Worm (Caenorhabditis elegans) whole organism, L2 larva: ENCODE results near the gene irk-1.
A peak's percentile ranks its signal among the peaks of the same experiment; 100 is the strongest.

Experiments used
- C34F6.9 ChIP-seq: fragments of 150-350 bp; optimal IDR thresholded peaks from 2 replicates; lab custom pipeline; 2014; ENCODE audit warnings: missing biosample characterization, missing genetic modification characterization
- F13H6.1 ChIP-seq: sonication (generic microtip); optimal IDR thresholded peaks from 2 replicates; lab custom pipeline; 2016; ENCODE audit warnings: missing genetic modification characterization, missing compliant biosample characterization
- R02D3.7 ChIP-seq: fragments of 150-350 bp; optimal IDR thresholded peaks from 2 replicates; lab custom pipeline; 2014; ENCODE audit warnings: missing biosample characterization, missing genetic modification characterization
- Y55F3AM.14 ChIP-seq: fragments of 200-800 bp; sonication (Bioruptor generic); optimal IDR thresholded peaks from 2 replicates; lab custom pipeline; 2018; ENCODE audit warnings: mild to moderate bottlenecking, missing genetic modification characterization, missing compliant biosample characterization
- ZK546.5 ChIP-seq: sonication (generic microtip); optimal IDR thresholded peaks from 2 replicates; lab custom pipeline; 2017; ENCODE audit warnings: missing biosample characterization, missing genetic modification characterization
- alr-1 ChIP-seq: fragments of 150-350 bp; optimal IDR thresholded peaks from 2 replicates; lab custom pipeline; 2014; ENCODE audit warnings: missing biosample characterization, missing genetic modification characterization
- aly-2 ChIP-seq: fragments of 150-350 bp; optimal IDR thresholded peaks from 2 replicates; lab custom pipeline; 2014; ENCODE audit warnings: missing biosample characterization, missing genetic modification characterization
- ama-1 ChIP-seq: fragments of 150-350 bp; optimal IDR thresholded peaks from 2 replicates; lab custom pipeline; 2018; ENCODE audit warnings: inconsistent platforms
- blmp-1 ChIP-seq: sonication (generic microtip); optimal IDR thresholded peaks from 2 replicates; lab custom pipeline; 2017; ENCODE audit warnings: missing genetic modification characterization, mild to moderate bottlenecking, missing compliant biosample characterization, antibody characterized with exemption, moderate library complexity; ENCODE audit not compliant: insufficient read depth
- crh-2 ChIP-seq: sonication (generic microtip); optimal IDR thresholded peaks from 2 replicates; lab custom pipeline; 2017; ENCODE audit warnings: missing biosample characterization, missing genetic modification characterization
- dmd-4 ChIP-seq: sonication (generic microtip); optimal IDR thresholded peaks from 2 replicates; lab custom pipeline; 2017; ENCODE audit warnings: missing biosample characterization, missing genetic modification characterization
- egl-27 ChIP-seq: sonication (generic microtip); optimal IDR thresholded peaks from 3 replicates; lab custom pipeline; 2017; ENCODE audit warnings: missing biosample characterization, missing genetic modification reagents, missing genetic modification characterization
- elt-1 ChIP-seq: fragments of 150-350 bp; optimal IDR thresholded peaks from 2 replicates; lab custom pipeline; 2014; ENCODE audit warnings: missing biosample characterization, missing genetic modification characterization
- elt-3 ChIP-seq: sonication (generic microtip); optimal IDR thresholded peaks from 2 replicates; lab custom pipeline; 2017; ENCODE audit warnings: missing biosample characterization, missing genetic modification characterization
- fos-1 ChIP-seq: fragments of 150-350 bp; optimal IDR thresholded peaks from 2 replicates; lab custom pipeline; 2014; ENCODE audit warnings: missing biosample characterization, missing genetic modification characterization
- lin-11 ChIP-seq: fragments of 150-350 bp; sonication (generic microtip); optimal IDR thresholded peaks from 2 replicates; lab custom pipeline; 2014; ENCODE audit warnings: missing biosample characterization, missing genetic modification characterization, inconsistent platforms, mixed read lengths
- lin-39 ChIP-seq: fragments of 150-350 bp; optimal IDR thresholded peaks from 2 replicates; lab custom pipeline; 2014; ENCODE audit warnings: missing biosample characterization, missing genetic modification reagents, missing genetic modification characterization
- mab-5 ChIP-seq: fragments of 150-350 bp; optimal IDR thresholded peaks from 2 replicates; lab custom pipeline; 2014; ENCODE audit warnings: missing biosample characterization, missing genetic modification characterization
- mbf-1 ChIP-seq: sonication (generic microtip); optimal IDR thresholded peaks from 2 replicates; lab custom pipeline; 2017; ENCODE audit warnings: missing biosample characterization, missing genetic modification characterization
- mdl-1 ChIP-seq, 2 experiments: fragments of 150-350 bp in 1 of 2; sonication (generic microtip) in 1 of 2; optimal IDR thresholded peaks; 2 replicates each; lab custom pipeline; 2017; ENCODE audit warnings: missing biosample characterization in 2 of 2, missing genetic modification characterization in 2 of 2
- nhr-10 ChIP-seq: sonication (generic microtip); optimal IDR thresholded peaks from 2 replicates; lab custom pipeline; 2017; ENCODE audit warnings: missing biosample characterization, missing genetic modification characterization
- nhr-11 ChIP-seq: fragments of 150-350 bp; optimal IDR thresholded peaks from 2 replicates; lab custom pipeline; 2014; ENCODE audit warnings: missing biosample characterization, missing genetic modification characterization
- nhr-12 ChIP-seq: fragments of 150-350 bp; optimal IDR thresholded peaks from 2 replicates; lab custom pipeline; 2014; ENCODE audit warnings: missing biosample characterization, missing genetic modification characterization
- nhr-129 ChIP-seq: fragments of 150-350 bp; optimal IDR thresholded peaks from 2 replicates; lab custom pipeline; 2014; ENCODE audit warnings: missing biosample characterization, missing genetic modification characterization
- nhr-21 ChIP-seq: fragments of 150-350 bp; optimal IDR thresholded peaks from 2 replicates; lab custom pipeline; 2014; ENCODE audit warnings: missing biosample characterization, missing genetic modification characterization
- nhr-237 ChIP-seq: fragments of 150-350 bp; optimal IDR thresholded peaks from 2 replicates; lab custom pipeline; 2014; ENCODE audit warnings: missing biosample characterization, missing genetic modification characterization
- nhr-25 ChIP-seq: fragments of 150-350 bp; sonication (generic microtip); optimal IDR thresholded peaks from 3 replicates; lab custom pipeline; 2014; ENCODE audit warnings: missing biosample characterization, missing genetic modification characterization
- nhr-6 ChIP-seq: fragments of 150-350 bp; optimal IDR thresholded peaks from 2 replicates; lab custom pipeline; 2014; ENCODE audit warnings: missing biosample characterization, missing genetic modification characterization
- peb-1 ChIP-seq: fragments of 150-350 bp; optimal IDR thresholded peaks from 2 replicates; lab custom pipeline; 2014; ENCODE audit warnings: missing biosample characterization, missing genetic modification characterization
- sem-4 ChIP-seq: fragments of 150-350 bp; optimal IDR thresholded peaks from 2 replicates; lab custom pipeline; 2014; ENCODE audit warnings: missing biosample characterization, missing genetic modification reagents, missing genetic modification characterization
- skn-1 ChIP-seq: sonication (generic microtip); optimal IDR thresholded peaks from 2 replicates; lab custom pipeline; 2017; ENCODE audit warnings: missing biosample characterization, missing genetic modification characterization
- sma-3 ChIP-seq: sonication (generic microtip); optimal IDR thresholded peaks from 2 replicates; lab custom pipeline; 2016; ENCODE audit warnings: missing genetic modification reagents, missing genetic modification characterization, missing compliant biosample characterization
- sma-9 ChIP-seq, 2 experiments: fragments of 150-350 bp in 1 of 2; sonication (generic microtip) in 1 of 2; optimal IDR thresholded peaks; 2 replicates each; lab custom pipeline; 2014 to 2016; ENCODE audit warnings: missing genetic modification characterization in 2 of 2, mild to moderate bottlenecking in 1 of 2, missing biosample characterization in 1 of 2, missing compliant biosample characterization in 1 of 2, missing genetic modification reagents in 1 of 2, moderate library complexity in 1 of 2
- snpc-4 ChIP-seq: fragments of 150-350 bp; optimal IDR thresholded peaks from 2 replicates; lab custom pipeline; 2014; ENCODE audit warnings: missing biosample characterization, missing genetic modification characterization
- unc-39 ChIP-seq: fragments of 150-350 bp; optimal IDR thresholded peaks from 2 replicates; lab custom pipeline; 2014; ENCODE audit warnings: missing biosample characterization, missing genetic modification characterization
- unc-62 ChIP-seq: fragments of 150-350 bp; optimal IDR thresholded peaks from 2 replicates; lab custom pipeline; 2014; ENCODE audit warnings: missing biosample characterization, missing genetic modification reagents, missing genetic modification characterization
- zag-1 ChIP-seq: fragments of 150-350 bp; optimal IDR thresholded peaks from 2 replicates; lab custom pipeline; 2014; ENCODE audit warnings: missing biosample characterization, missing genetic modification characterization
- ztf-1 ChIP-seq: fragments of 200-800 bp; sonication (Bioruptor generic); conservative IDR thresholded peaks from 2 replicates; pipeline ENCODE4 v1.3.6; 2022; ENCODE audit warnings: missing genetic modification characterization, missing compliant biosample characterization
- ztf-11 ChIP-seq: sonication (generic microtip); optimal IDR thresholded peaks from 2 replicates; lab custom pipeline; 2017; ENCODE audit warnings: missing biosample characterization, missing genetic modification characterization
- ztf-4 ChIP-seq: fragments of 150-350 bp; optimal IDR thresholded peaks from 2 replicates; lab custom pipeline; 2014; ENCODE audit warnings: missing biosample characterization, missing genetic modification characterization

Gene irk-1

DNA sequence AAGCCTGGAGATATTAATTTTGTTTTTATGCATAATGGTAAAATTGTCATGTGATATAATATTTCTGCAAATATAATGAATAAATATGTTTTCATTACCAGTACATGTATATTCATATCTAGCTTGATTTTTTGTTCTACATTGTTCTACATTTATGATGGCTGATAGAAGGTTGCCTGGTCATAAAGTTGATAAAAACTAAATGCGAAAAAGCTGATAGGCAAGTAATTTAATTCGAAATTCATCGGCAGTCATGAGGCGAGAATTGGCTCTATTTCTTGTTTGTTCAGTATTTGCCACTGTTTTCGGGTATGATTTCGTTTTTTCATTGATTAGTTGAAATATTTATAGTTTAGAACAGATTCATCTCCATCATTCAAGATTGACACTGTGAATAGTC, 6.3 kb upstream of the irk-1 start, which contains the start of gene bgal-2:
Gene bgal-2 (plus strand): TSS at position 231 of the 400 bp plus-strand sequence.
- TF ChIP-seq sma-9 (GFP tag; optimal IDR thresholded peaks at IDR 0.05; lab: Kevin White, UChicago) (peak; percentile 5), sma-9 (tag; optimal IDR thresholded peaks at IDR 0.05; lab: Kevin White, UChicago) (no peak), ztf-1 (no peak), crh-2 (tag; lab: Kevin White, UChicago) (peak; percentile 6), fos-1 (tag; lab: Kevin White, UChicago) (peak; percentile 75)
- TF ChIP-seq, all 48 proteins: peak for 3

DNA sequence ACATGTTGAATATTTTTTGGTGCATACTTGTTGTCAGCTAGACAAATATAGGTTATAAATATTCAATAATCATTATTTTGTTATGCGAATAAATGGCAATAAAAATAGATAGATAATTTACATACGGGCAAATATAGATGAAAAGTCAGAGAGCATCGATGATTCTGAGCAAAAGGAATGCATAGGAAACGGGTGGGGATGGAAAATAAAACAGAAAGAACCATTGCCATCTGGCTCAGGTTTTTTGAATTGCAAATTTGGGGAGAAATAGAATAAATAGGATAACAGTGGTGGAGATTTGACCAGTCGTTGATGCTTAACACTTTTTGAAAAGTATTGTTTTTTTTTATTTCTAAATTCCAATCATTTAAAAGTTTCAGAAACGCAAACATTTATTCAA, 4.9 kb upstream of the irk-1 start, which contains the start of gene idpp-6:
Gene idpp-6 (plus strand): TSS at position 301 of the 400 bp plus-strand sequence.
- TF ChIP-seq mbf-1 (tag; lab: Kevin White, UChicago) = no peak
- no peak for TF ChIP-seq unc-39
- no peak for TF ChIP-seq nhr-11 (tag; lab: Kevin White, UChicago)
- TF ChIP-seq nhr-10 (tag; lab: Kevin White, UChicago) = no peak
- no peak for TF ChIP-seq nhr-21 (tag; lab: Kevin White, UChicago)
- TF ChIP-seq ztf-4 = no peak
- TF ChIP-seq peb-1 (tag; lab: Kevin White, UChicago) = no peak
- TF ChIP-seq unc-62 = no peak
- no peak for TF ChIP-seq skn-1 (tag; lab: Kevin White, UChicago)
- TF ChIP-seq ztf-1 = no peak
- TF ChIP-seq R02D3.7 (tag; lab: Kevin White, UChicago) = no peak
- no peak for TF ChIP-seq nhr-129
- no peak for TF ChIP-seq ama-1 (lab: Kevin White, UChicago)
- no peak for TF ChIP-seq nhr-12 (tag; lab: Kevin White, UChicago)
- no peak for TF ChIP-seq alr-1 (tag; lab: Kevin White, UChicago)
- no peak for TF ChIP-seq blmp-1 (tag; lab: Kevin White, UChicago)
- no peak for TF ChIP-seq sma-9 (GFP tag; optimal IDR thresholded peaks at IDR 0.05; lab: Kevin White, UChicago)
- no peak for TF ChIP-seq sma-9 (tag; optimal IDR thresholded peaks at IDR 0.05; lab: Kevin White, UChicago)

DNA sequence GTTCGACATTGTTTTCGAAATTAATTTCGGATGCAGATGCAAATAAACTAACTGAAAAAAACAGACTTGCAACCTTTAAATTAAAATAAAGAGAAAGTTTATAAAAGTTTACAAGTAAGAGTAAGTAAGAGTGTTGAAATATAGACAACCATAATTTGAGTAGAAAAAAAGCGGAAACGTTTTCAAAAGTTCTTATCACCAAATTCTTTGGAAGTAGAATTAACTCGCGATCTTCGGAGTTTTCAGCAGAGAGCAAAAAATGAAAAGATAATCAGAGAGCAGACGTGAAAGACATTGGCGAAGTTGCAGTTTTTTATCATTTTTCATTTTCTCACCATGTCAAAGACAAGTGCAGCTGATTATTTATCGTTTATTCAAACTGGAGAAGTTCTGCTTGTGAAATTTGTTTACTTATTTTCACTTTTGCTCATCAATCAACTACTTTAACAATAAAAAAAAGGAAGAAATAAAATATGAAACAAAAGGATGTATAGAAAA, 16.2 kb downstream of the irk-1 start, which contains the start of gene abts-4:
Gene abts-4 (minus strand): TSS at position 51 of the 498 bp plus-strand sequence.
- TF ChIP-seq nhr-25 (tag; lab: Kevin White, UChicago) (no peak), sma-9 (GFP tag; optimal IDR thresholded peaks at IDR 0.05; lab: Kevin White, UChicago) (peak; percentile 44), sma-9 (tag; optimal IDR thresholded peaks at IDR 0.05; lab: Kevin White, UChicago) (no peak), sem-4 (tag; lab: Kevin White, UChicago) (no peak), fos-1 (tag; lab: Kevin White, UChicago) (peak; percentile 39)

ce11 chrX:6761211-6761610, 16.7 kb downstream of the irk-1 start:
- TF ChIP-seq fos-1 (tag; lab: Kevin White, UChicago) (peak; percentile 61), crh-2 (tag; lab: Kevin White, UChicago) (peak; percentile 57), sma-9 (GFP tag; optimal IDR thresholded peaks at IDR 0.05; lab: Kevin White, UChicago) (peak; percentile 27), sma-9 (tag; optimal IDR thresholded peaks at IDR 0.05; lab: Kevin White, UChicago) (no peak), egl-27 (tag; lab: Kevin White, UChicago) (no peak)

DNA sequence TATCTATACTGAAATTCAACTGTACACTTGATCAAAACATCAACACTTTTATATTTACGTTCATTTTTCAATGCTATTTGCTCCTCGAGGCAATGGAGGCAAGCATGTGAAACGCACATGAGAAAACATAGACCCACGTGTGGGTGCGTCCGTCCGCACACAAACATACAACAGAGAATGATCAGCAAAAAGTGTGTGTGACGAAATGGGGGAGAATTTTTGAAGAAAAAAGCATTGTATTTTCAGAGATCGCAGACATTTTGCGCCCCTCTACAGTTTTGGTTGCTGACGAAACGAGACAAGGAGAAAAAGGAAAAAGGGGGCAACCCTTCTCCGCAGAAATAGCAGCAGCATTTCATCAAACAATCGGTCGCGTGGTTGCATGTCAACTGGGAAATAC, 27.8 kb downstream of the irk-1 start:
- peak; percentile 75 for TF ChIP-seq sem-4 (tag; lab: Kevin White, UChicago)
- peak; percentile 95 for TF ChIP-seq egl-27 (tag; lab: Kevin White, UChicago)
- no peak for TF ChIP-seq lin-39 (tag; lab: Kevin White, UChicago)
- no peak for TF ChIP-seq mab-5 (tag; lab: Kevin White, UChicago)
- peak; percentile 100 for TF ChIP-seq mdl-1 (tag; optimal IDR thresholded peaks at IDR 0.05; lab: Kevin White, UChicago)
- TF ChIP-seq sma-3 (GFP tag; lab: Kevin White, UChicago) = peak; percentile 94
- peak; percentile 51 for TF ChIP-seq alr-1 (tag; lab: Kevin White, UChicago)
- TF ChIP-seq nhr-6 (tag; lab: Kevin White, UChicago) = peak; percentile 72
- TF ChIP-seq aly-2 (tag; lab: Kevin White, UChicago) = no peak
- no peak for TF ChIP-seq elt-1
- TF ChIP-seq dmd-4 (tag; lab: Kevin White, UChicago) = no peak
- no peak for TF ChIP-seq elt-3
- TF ChIP-seq lin-11 (tag; lab: Kevin White, UChicago) = no peak
- no peak for TF ChIP-seq ama-1 (lab: Kevin White, UChicago)
- TF ChIP-seq skn-1 (tag; lab: Kevin White, UChicago) = no peak
- no peak for TF ChIP-seq ztf-1
- TF ChIP-seq nhr-237 (tag; lab: Kevin White, UChicago) = no peak
- TF ChIP-seq peb-1 (tag; lab: Kevin White, UChicago) = no peak
- TF ChIP-seq ztf-11 (tag; lab: Kevin White, UChicago) = no peak
- TF ChIP-seq C34F6.9 = peak; percentile 71
- peak; percentile 96 for TF ChIP-seq nhr-25 (tag; lab: Kevin White, UChicago)
- no peak for TF ChIP-seq zag-1 (tag; lab: Kevin White, UChicago)
- TF ChIP-seq crh-2 (tag; lab: Kevin White, UChicago) = peak; percentile 83
- peak; percentile 100 for TF ChIP-seq sma-9 (GFP tag; optimal IDR thresholded peaks at IDR 0.05; lab: Kevin White, UChicago)
- no peak for TF ChIP-seq sma-9 (tag; optimal IDR thresholded peaks at IDR 0.05; lab: Kevin White, UChicago)
- TF ChIP-seq ZK546.5 (tag; lab: Kevin White, UChicago) = no peak
- no peak for TF ChIP-seq nhr-11 (tag; lab: Kevin White, UChicago)
- peak; percentile 96 for TF ChIP-seq nhr-129
- peak; percentile 79 for TF ChIP-seq blmp-1 (tag; lab: Kevin White, UChicago)
- TF ChIP-seq fos-1 (tag; lab: Kevin White, UChicago) = peak; percentile 85
- peak; percentile 24 for TF ChIP-seq ztf-4
- TF ChIP-seq snpc-4 (tag; lab: Kevin White, UChicago) = peak; percentile 61
- TF ChIP-seq Y55F3AM.14 (GFP tag; lab: Kevin White, UChicago) = peak; percentile 84
- TF ChIP-seq F13H6.1 (tag; lab: Kevin White, UChicago) = peak; percentile 98
